Worm (Caenorhabditis elegans): Measurements from ENCODE around the gene Y15E3A.3.

Y15E3A.3 gene

ce11 chrX:15342744-15343259 lies 17.2 kb upstream of the Y15E3A.3 start:
- TF ChIP-seq elt-3 (tag; optimal IDR thresholded peaks at IDR 0.05) (peak in 2 of 3 experiments; percentile 22 to 32), nhr-23 (tag; optimal IDR thresholded peaks at IDR 0.05) (peak; percentile 10), elt-2 (tag; optimal IDR thresholded peaks at IDR 0.05) (peak; percentile 28), nhr-25 (tag; optimal IDR thresholded peaks at IDR 0.05) (no peak)

ce11 chrX:15342092-15342491 lies 16.5 kb upstream of the Y15E3A.3 start:
- TF ChIP-seq ZK546.5 (tag; optimal IDR thresholded peaks at IDR 0.05) (no peak), lin-39 (tag; optimal IDR thresholded peaks at IDR 0.05) (peak; percentile 30), ama-1 (optimal IDR thresholded peaks at IDR 0.05) (peak; percentile 19), lin-15B (tag; optimal IDR thresholded peaks at IDR 0.05) (no peak), tbx-2 (tag; optimal IDR thresholded peaks at IDR 0.05) (peak; percentile 10), sea-2 (GFP tag; optimal IDR thresholded peaks at IDR 0.05) (no peak), lsy-12 (tag; optimal IDR thresholded peaks at IDR 0.05) (no peak), fkh-10 (GFP tag; optimal IDR thresholded peaks at IDR 0.05) (peak; percentile 92), nhr-25 (tag; optimal IDR thresholded peaks at IDR 0.05) (no peak), hmg-11 (tag; optimal IDR thresholded peaks at IDR 0.05) (peak; percentile 40), nhr-12 (tag; optimal IDR thresholded peaks at IDR 0.05) (no peak), mdl-1 (tag; optimal IDR thresholded peaks at IDR 0.05) (no peak), ceh-28 (tag; optimal IDR thresholded peaks at IDR 0.05) (no peak), nhr-11 (tag; optimal IDR thresholded peaks at IDR 0.05) (no peak), nhr-76 (tag; optimal IDR thresholded peaks at IDR 0.05) (no peak), nfya-1 (tag; optimal IDR thresholded peaks at IDR 0.05; ENCODE audit: insufficient read depth) (peak; percentile 48), pha-4 (tag; optimal IDR thresholded peaks at IDR 0.05) (no peak), skn-1 (tag; optimal IDR thresholded peaks at IDR 0.05) (no peak), egl-5 (tag; optimal IDR thresholded peaks at IDR 0.05) (no peak), daf-12 (tag; optimal IDR thresholded peaks at IDR 0.05) (no peak)

ce11 chrX:15340743-15341142 lies 15.1 kb upstream of the Y15E3A.3 start:
- TF ChIP-seq lin-39 (tag; optimal IDR thresholded peaks at IDR 0.05) (peak; percentile 62), nhr-28 (tag; optimal IDR thresholded peaks at IDR 0.05) (no peak), egl-27 (tag; optimal IDR thresholded peaks at IDR 0.05) (no peak), fos-1 (tag; optimal IDR thresholded peaks at IDR 0.05) (no peak), pha-4 (tag; optimal IDR thresholded peaks at IDR 0.05) (peak; percentile 58), ztf-11 (tag; optimal IDR thresholded peaks at IDR 0.05) (no peak), nfya-1 (tag; optimal IDR thresholded peaks at IDR 0.05; ENCODE audit: insufficient read depth) (peak; percentile 41), skn-1 (tag; optimal IDR thresholded peaks at IDR 0.05) (no peak), eor-1 (tag; optimal IDR thresholded peaks at IDR 0.05) (no peak), nhr-43 (tag; optimal IDR thresholded peaks at IDR 0.05; ENCODE audit: poor library complexity, severe bottlenecking) (no peak), nhr-237 (tag; optimal IDR thresholded peaks at IDR 0.05) (no peak), hmg-11 (tag; optimal IDR thresholded peaks at IDR 0.05) (no peak), ZK546.5 (tag; optimal IDR thresholded peaks at IDR 0.05) (no peak)

ce11 chrX:15339807-15340596 lies 14.4 kb upstream of the Y15E3A.3 start, which contains the start of gene Y15E3A.5:
Gene Y15E3A.5, plus strand, starts transcription at chrX:15340558.
- TF ChIP-seq fkh-10 (GFP tag; optimal IDR thresholded peaks at IDR 0.05): no peak
- TF ChIP-seq elt-2 (tag; optimal IDR thresholded peaks at IDR 0.05): peak; percentile 88
- peak; percentile 73 for TF ChIP-seq egl-27 (tag; optimal IDR thresholded peaks at IDR 0.05)
- TF ChIP-seq unc-62 (GFP tag; optimal IDR thresholded peaks at IDR 0.05): no peak
- no peak for TF ChIP-seq mml-1 (tag; optimal IDR thresholded peaks at IDR 0.05)
- TF ChIP-seq pha-4 (tag; optimal IDR thresholded peaks at IDR 0.05): peak; percentile 96
- no peak for TF ChIP-seq nhr-12 (tag; optimal IDR thresholded peaks at IDR 0.05)
- TF ChIP-seq hmg-11 (tag; optimal IDR thresholded peaks at IDR 0.05): no peak
- TF ChIP-seq ceh-82 (tag; optimal IDR thresholded peaks at IDR 0.05): no peak
- TF ChIP-seq skn-1 (tag; optimal IDR thresholded peaks at IDR 0.05): peak; percentile 16
- TF ChIP-seq nhr-11 (tag; optimal IDR thresholded peaks at IDR 0.05): no peak
- TF ChIP-seq R02D3.7 (tag; optimal IDR thresholded peaks at IDR 0.05): no peak
- no peak for TF ChIP-seq lin-15B (tag; optimal IDR thresholded peaks at IDR 0.05)
- no peak for TF ChIP-seq sea-2 (GFP tag; optimal IDR thresholded peaks at IDR 0.05)
- no peak for TF ChIP-seq aly-2 (tag; optimal IDR thresholded peaks at IDR 0.05)
- TF ChIP-seq jun-1 (tag; optimal IDR thresholded peaks at IDR 0.05): peak; percentile 63
- no peak for TF ChIP-seq fkh-2 (tag; optimal IDR thresholded peaks at IDR 0.05)
- no peak for TF ChIP-seq ceh-9 (tag; optimal IDR thresholded peaks at IDR 0.05)
- TF ChIP-seq ztf-11 (tag; optimal IDR thresholded peaks at IDR 0.05): no peak
- peak; percentile 10 for TF ChIP-seq nfya-1 (tag; optimal IDR thresholded peaks at IDR 0.05; ENCODE audit: insufficient read depth)
- TF ChIP-seq fos-1 (tag; optimal IDR thresholded peaks at IDR 0.05): no peak
- TF ChIP-seq nhr-43 (tag; optimal IDR thresholded peaks at IDR 0.05; ENCODE audit: poor library complexity, severe bottlenecking): peak; percentile 52
- no peak for TF ChIP-seq tbx-2 (tag; optimal IDR thresholded peaks at IDR 0.05)
- TF ChIP-seq ceh-16 (tag; optimal IDR thresholded peaks at IDR 0.05): no peak
- TF ChIP-seq lsy-12 (tag; optimal IDR thresholded peaks at IDR 0.05): peak; percentile 33
- no peak for TF ChIP-seq nhr-237 (tag; optimal IDR thresholded peaks at IDR 0.05)
- peak; percentile 12 for TF ChIP-seq pqm-1 (tag; optimal IDR thresholded peaks at IDR 0.05)
- no peak for TF ChIP-seq nhr-67 (tag; optimal IDR thresholded peaks at IDR 0.05)
- no peak for TF ChIP-seq ztf-4 (tag; optimal IDR thresholded peaks at IDR 0.05)
- TF ChIP-seq elt-1 (tag; optimal IDR thresholded peaks at IDR 0.05): no peak
- TF ChIP-seq nhr-25 (tag; optimal IDR thresholded peaks at IDR 0.05): peak; percentile 90
- TF ChIP-seq nhr-23 (tag; optimal IDR thresholded peaks at IDR 0.05): peak; percentile 89
